Fruit fly (Drosophila melanogaster) whole organism, adult: ENCODE data around the gene CG33090.

Experiments used
- CG11617 ChIP-seq: fragments of 200-800 bp; sonication (Bioruptor generic); optimal IDR thresholded peaks from 2 replicates; lab custom pipeline; 2017; ENCODE audit warnings: mild to moderate bottlenecking, missing biosample characterization, missing genetic modification reagents, missing genetic modification characterization
- CG12768 ChIP-seq: fragments of 200-800 bp; sonication (Bioruptor generic); optimal IDR thresholded peaks from 2 replicates; lab custom pipeline; 2017; ENCODE audit warnings: missing biosample characterization, missing genetic modification characterization, mild to moderate bottlenecking, moderate library complexity, missing genetic modification reagents
- CG14711 ChIP-seq: fragments of 200-800 bp; sonication (Bioruptor generic); optimal IDR thresholded peaks from 2 replicates; lab custom pipeline; 2018; ENCODE audit warnings: missing biosample characterization, mild to moderate bottlenecking, missing genetic modification characterization, moderate library complexity
- CG1620 ChIP-seq: fragments of 200-800 bp; sonication (Bioruptor generic); optimal IDR thresholded peaks from 2 replicates; lab custom pipeline; 2016; ENCODE audit warnings: missing biosample characterization, missing genetic modification characterization
- CG33017 ChIP-seq: fragments of 200-800 bp; sonication (Bioruptor generic); optimal IDR thresholded peaks from 2 replicates; lab custom pipeline; 2018; ENCODE audit warnings: missing biosample characterization, mild to moderate bottlenecking, missing genetic modification characterization, moderate library complexity
- CG5204 ChIP-seq: fragments of 200-800 bp; sonication (Bioruptor generic); optimal IDR thresholded peaks from 2 replicates; lab custom pipeline; 2016; ENCODE audit warnings: missing biosample characterization, missing genetic modification characterization
- CG7045 ChIP-seq: fragments of 200-800 bp; sonication (Bioruptor generic); optimal IDR thresholded peaks from 2 replicates; lab custom pipeline; 2017; ENCODE audit warnings: missing biosample characterization, mild to moderate bottlenecking, missing genetic modification characterization
- CG7101 ChIP-seq: fragments of 200-800 bp; sonication (Bioruptor generic); optimal IDR thresholded peaks from 2 replicates; lab custom pipeline; 2018; ENCODE audit warnings: missing biosample characterization, mild to moderate bottlenecking, missing genetic modification characterization, moderate library complexity
- Clk ChIP-seq: fragments of 200-800 bp; sonication (Bioruptor generic); optimal IDR thresholded peaks from 2 replicates; lab custom pipeline; 2017; ENCODE audit warnings: missing biosample characterization, missing genetic modification characterization
- Crg-1 ChIP-seq: fragments of 200-800 bp; sonication (Bioruptor generic); optimal IDR thresholded peaks from 2 replicates; lab custom pipeline; 2016; ENCODE audit warnings: missing biosample characterization, missing genetic modification characterization
- Hr96 ChIP-seq: fragments of 200-800 bp; sonication (Bioruptor generic); optimal IDR thresholded peaks from 2 replicates; lab custom pipeline; 2016; ENCODE audit warnings: missing biosample characterization, missing genetic modification characterization
- Mnt ChIP-seq: fragments of 200-800 bp; sonication (Bioruptor generic); optimal IDR thresholded peaks from 2 replicates; lab custom pipeline; 2016; ENCODE audit warnings: missing biosample characterization, mild to moderate bottlenecking, missing genetic modification characterization
- bab1 ChIP-seq: fragments of 200-800 bp; sonication (Bioruptor generic); optimal IDR thresholded peaks from 3 replicates; lab custom pipeline; 2019; ENCODE audit warnings: missing biosample characterization, mild to moderate bottlenecking, missing genetic modification characterization, moderate library complexity
- cic ChIP-seq: fragments of 200-800 bp; sonication (Bioruptor generic); optimal IDR thresholded peaks from 2 replicates; lab custom pipeline; 2017; ENCODE audit warnings: missing biosample characterization, mild to moderate bottlenecking, missing genetic modification characterization, moderate library complexity
- cnc ChIP-seq, 2 experiments: fragments of >200 bp; optimal IDR thresholded peaks; 2 replicates each; lab custom pipeline; 2017
- kay ChIP-seq: fragments of 200-800 bp; sonication (Bioruptor generic); peaks from one replicate; lab custom pipeline; 2016; ENCODE audit warnings: missing biosample characterization, missing genetic modification characterization, borderline replicate concordance
- ovo ChIP-seq: fragments of 200-800 bp; sonication (Bioruptor generic); optimal IDR thresholded peaks from 2 replicates; lab custom pipeline; 2016; ENCODE audit warnings: missing biosample characterization, missing genetic modification characterization
- pad ChIP-seq: fragments of 200-800 bp; sonication (Bioruptor generic); optimal IDR thresholded peaks from 3 replicates; lab custom pipeline; 2017; ENCODE audit warnings: missing biosample characterization, missing genetic modification characterization, mild to moderate bottlenecking, moderate library complexity, missing genetic modification reagents
- tj ChIP-seq: fragments of 200-800 bp; sonication (Bioruptor generic); optimal IDR thresholded peaks from 3 replicates; lab custom pipeline; 2017; ENCODE audit warnings: missing biosample characterization, mild to moderate bottlenecking, missing genetic modification characterization, moderate library complexity
- toe ChIP-seq: fragments of 200-800 bp; sonication (Bioruptor generic); optimal IDR thresholded peaks from 2 replicates; lab custom pipeline; 2016; ENCODE audit warnings: missing biosample characterization, missing genetic modification characterization

The CG33090 gene

dm6 chr2L:14351441-14352127 lies 17.6 kb downstream of the CG33090 start, which contains the start of gene CG43052:
CG43052 (plus strand) TSS chr2L:14352077.
- no peak for TF ChIP-seq pad (GFP tag; lab: Kevin White, UChicago)
- peak; percentile 21 for TF ChIP-seq kay (GFP tag; lab: Kevin White, UChicago)

- TF ChIP-seq CG14711 (peak; percentile 59), Clk (GFP tag; lab: Kevin White, UChicago) (peak; percentile 49), CG7101 (tag; lab: Kevin White, UChicago) (peak; percentile 82), bab1 (GFP tag; lab: Kevin White, UChicago) (peak; percentile 46), cic (GFP tag; lab: Kevin White, UChicago) (peak; percentile 49), CG12768 (GFP tag; lab: Kevin White, UChicago) (peak; percentile 70), CG33017 (tag; lab: Kevin White, UChicago) (peak; percentile 87), Mnt (peak; percentile 100), CG5204 (GFP tag; lab: Kevin White, UChicago) (peak; percentile 76), Crg-1 (peak; percentile 33), pad (GFP tag; lab: Kevin White, UChicago) (peak; percentile 56), ovo (GFP tag; lab: Kevin White, UChicago) (no peak), kay (GFP tag; lab: Kevin White, UChicago) (peak; percentile 94), cnc (optimal IDR thresholded peaks at IDR 0.05; lab: Kevin White, UChicago) (no peak), CG11617 (GFP tag; lab: Kevin White, UChicago) (peak; percentile 75), CG1620 (GFP tag; lab: Kevin White, UChicago) (peak; percentile 40), CG7045 (peak; percentile 77), Hr96 (GFP tag; lab: Kevin White, UChicago) (peak; percentile 58), toe (GFP tag; lab: Kevin White, UChicago) (peak; percentile 39), tj (peak; percentile 40)
Measured at dm6 chr2L:14355033-14355851, 21.3 kb downstream of the CG33090 start, which contains the start of gene Rab14. Rab14 (plus strand) TSS chr2L:14355145.

dm6 chr2L:14355852-14356174 lies 21.9 kb downstream of the CG33090 start:
- TF ChIP-seq ovo (GFP tag; lab: Kevin White, UChicago) = no peak
- no peak for TF ChIP-seq Mnt
- no peak for TF ChIP-seq CG1620 (GFP tag; lab: Kevin White, UChicago)
- no peak for TF ChIP-seq CG33017 (tag; lab: Kevin White, UChicago)
- no peak for TF ChIP-seq Crg-1
- no peak for TF ChIP-seq pad (GFP tag; lab: Kevin White, UChicago)
- TF ChIP-seq CG7101 (tag; lab: Kevin White, UChicago) = no peak
- no peak for TF ChIP-seq Hr96 (GFP tag; lab: Kevin White, UChicago)
- TF ChIP-seq CG5204 (GFP tag; lab: Kevin White, UChicago) = no peak
- no peak for TF ChIP-seq Clk (GFP tag; lab: Kevin White, UChicago)
- TF ChIP-seq CG14711 = no peak
- TF ChIP-seq cic (GFP tag; lab: Kevin White, UChicago) = no peak
- no peak for TF ChIP-seq tj
- TF ChIP-seq CG7045 = no peak
- no peak for TF ChIP-seq CG12768 (GFP tag; lab: Kevin White, UChicago)
- no peak for TF ChIP-seq kay (GFP tag; lab: Kevin White, UChicago)
- no peak for TF ChIP-seq CG11617 (GFP tag; lab: Kevin White, UChicago)

DNA sequence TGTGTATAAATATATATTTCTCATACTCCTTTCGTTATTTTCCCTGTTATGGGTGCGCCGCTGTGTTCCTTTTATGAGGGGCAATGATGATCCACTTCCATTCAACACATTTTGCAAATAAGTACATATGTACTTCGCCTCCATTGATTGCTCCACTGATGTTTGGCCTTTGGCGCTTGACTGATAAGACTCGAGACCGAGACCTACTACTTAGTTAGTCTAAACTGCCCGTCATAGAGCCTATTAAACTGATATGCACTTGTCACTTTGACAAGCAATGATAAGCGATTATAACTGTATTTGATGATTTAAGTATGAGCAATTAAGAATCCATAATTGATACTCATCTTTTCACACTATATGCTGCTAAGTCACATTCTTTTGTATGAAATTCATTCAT lies 22.3 kb downstream of the CG33090 start:
- TF ChIP-seq CG33017 (tag; lab: Kevin White, UChicago) (no peak), cnc (optimal IDR thresholded peaks at IDR 0.05; lab: Kevin White, UChicago) (peak in 1 of 2 experiments; percentile 5), CG14711 (no peak), CG7045 (no peak), ovo (GFP tag; lab: Kevin White, UChicago) (no peak), cic (GFP tag; lab: Kevin White, UChicago) (peak; percentile 83), Hr96 (GFP tag; lab: Kevin White, UChicago) (no peak)

DNA sequence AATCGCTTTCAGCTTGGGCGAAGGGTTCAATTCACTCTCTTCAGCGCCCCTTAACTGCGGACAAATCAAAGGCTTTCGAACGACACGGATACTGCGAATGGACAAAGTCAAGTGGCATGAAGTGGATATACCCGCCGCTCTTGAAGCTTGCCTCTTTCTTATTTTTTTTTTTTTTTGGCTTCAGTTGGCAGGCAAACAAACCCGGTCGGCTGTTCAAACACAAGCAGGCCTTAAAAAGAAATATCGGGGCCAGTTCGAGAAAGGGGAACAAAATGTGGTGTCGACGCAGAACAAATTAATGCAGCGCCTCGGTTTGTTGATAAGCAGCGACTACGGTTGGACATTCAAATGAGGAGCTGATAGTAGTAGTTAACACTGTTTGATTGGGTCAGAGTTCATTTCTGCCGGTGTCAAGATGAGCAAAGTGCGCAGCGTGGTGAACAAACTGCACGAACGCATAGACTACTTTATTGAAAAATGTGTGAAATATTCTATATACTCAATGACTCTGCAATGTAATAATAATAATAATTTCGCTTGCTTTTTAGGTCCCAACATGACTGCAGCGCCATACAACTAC lies 22.9 kb downstream of the CG33090 start:
- TF ChIP-seq CG11617 (GFP tag; lab: Kevin White, UChicago) (no peak), kay (GFP tag; lab: Kevin White, UChicago) (no peak), CG5204 (GFP tag; lab: Kevin White, UChicago) (no peak), CG12768 (GFP tag; lab: Kevin White, UChicago) (no peak), cnc (optimal IDR thresholded peaks at IDR 0.05; lab: Kevin White, UChicago) (no peak)
